Fruit fly (Drosophila melanogaster) whole organism, prepupa: ENCODE results near the gene Prp39.

ENCODE experiments used
- Blimp-1 ChIP-seq: fragments of 200-800 bp; sonication (Bioruptor generic); optimal IDR thresholded peaks from 3 replicates; lab custom pipeline; 2017; ENCODE audit warnings: missing biosample characterization, missing genetic modification characterization, mild to moderate bottlenecking, moderate library complexity, missing genetic modification reagents
- CG10631 ChIP-seq: fragments of 200-800 bp; sonication (Bioruptor generic); optimal IDR thresholded peaks from 2 replicates; lab custom pipeline; 2016; ENCODE audit warnings: missing biosample characterization, missing genetic modification characterization
- CG10669 ChIP-seq: fragments of 200-800 bp; sonication (Bioruptor generic); optimal IDR thresholded peaks from 3 replicates; lab custom pipeline; 2018; ENCODE audit warnings: missing biosample characterization, mild to moderate bottlenecking, missing genetic modification characterization, moderate library complexity
- CG11294 ChIP-seq: fragments of 200-800 bp; sonication (Bioruptor generic); IDR thresholded peaks from 2 replicates; pipeline ENCODE4 v1.3.6; 2022; ENCODE audit warnings: missing biosample characterization, missing genetic modification characterization
- CG11902 ChIP-seq: fragments of 200-800 bp; sonication (Bioruptor generic); optimal IDR thresholded peaks from 3 replicates; lab custom pipeline; 2016; ENCODE audit warnings: missing biosample characterization, missing genetic modification characterization
- CG15336 ChIP-seq: fragments of 200-800 bp; sonication (Bioruptor generic); IDR thresholded peaks from 2 replicates; pipeline ENCODE4 v1.3.6; 2022; ENCODE audit warnings: missing biosample characterization, missing genetic modification characterization
- CG1621 ChIP-seq: fragments of 200-800 bp; sonication (Bioruptor generic); optimal IDR thresholded peaks from 3 replicates; lab custom pipeline; 2018; ENCODE audit warnings: missing biosample characterization, mild to moderate bottlenecking, missing genetic modification characterization
- CG16779 ChIP-seq: fragments of 200-800 bp; sonication (Bioruptor generic); optimal IDR thresholded peaks from 3 replicates; lab custom pipeline; 2017; ENCODE audit warnings: missing biosample characterization, mild to moderate bottlenecking, missing genetic modification characterization
- CG32006 ChIP-seq: fragments of 200-800 bp; sonication (Bioruptor generic); optimal IDR thresholded peaks from 3 replicates; lab custom pipeline; 2017; ENCODE audit warnings: missing biosample characterization, mild to moderate bottlenecking, missing genetic modification characterization
- CG34406 ChIP-seq: fragments of 200-800 bp; sonication (Bioruptor generic); optimal IDR thresholded peaks from 3 replicates; lab custom pipeline; 2016; ENCODE audit warnings: missing biosample characterization, missing genetic modification characterization
- CG3919 ChIP-seq: fragments of 200-800 bp; sonication (Bioruptor generic); optimal IDR thresholded peaks from 3 replicates; lab custom pipeline; 2016; ENCODE audit warnings: missing biosample characterization, missing genetic modification characterization
- CG6163 ChIP-seq: fragments of 200-800 bp; sonication (Bioruptor generic); IDR thresholded peaks from 3 replicates; pipeline ENCODE4 v1.3.6; 2022; ENCODE audit warnings: missing biosample characterization, missing genetic modification characterization
- CG6792 ChIP-seq: fragments of 200-800 bp; sonication (Bioruptor generic); optimal IDR thresholded peaks from 3 replicates; lab custom pipeline; 2016; ENCODE audit warnings: missing biosample characterization, missing genetic modification characterization
- CG6808 ChIP-seq: fragments of 200-800 bp; sonication (Bioruptor generic); optimal IDR thresholded peaks from 3 replicates; lab custom pipeline; 2017; ENCODE audit warnings: missing biosample characterization, missing genetic modification characterization, mild to moderate bottlenecking, moderate library complexity, missing genetic modification reagents
- CG6854 ChIP-seq: fragments of 200-800 bp; sonication (Bioruptor generic); optimal IDR thresholded peaks from 2 replicates; lab custom pipeline; 2017; ENCODE audit warnings: missing biosample characterization, mild to moderate bottlenecking, missing genetic modification characterization
- CG7368 ChIP-seq: fragments of 200-800 bp; sonication (Bioruptor generic); optimal IDR thresholded peaks from 3 replicates; lab custom pipeline; 2016; ENCODE audit warnings: missing biosample characterization, missing genetic modification characterization
- CG8119 ChIP-seq: fragments of 200-800 bp; sonication (Bioruptor generic); IDR thresholded peaks from 3 replicates; pipeline ENCODE4 v1.3.6; 2022; ENCODE audit warnings: missing biosample characterization, missing genetic modification characterization
- CG8319 ChIP-seq: fragments of 200-800 bp; sonication (Bioruptor generic); optimal IDR thresholded peaks from 3 replicates; lab custom pipeline; 2016; ENCODE audit warnings: missing biosample characterization, missing genetic modification characterization
- CG9139 ChIP-seq: fragments of 200-800 bp; sonication (Bioruptor generic); optimal IDR thresholded peaks from 3 replicates; lab custom pipeline; 2017; ENCODE audit warnings: missing biosample characterization, mild to moderate bottlenecking, missing genetic modification characterization
- Eip78C ChIP-seq: fragments of 200-800 bp; sonication (Bioruptor generic); peaks from one replicate; lab custom pipeline; 2016; ENCODE audit warnings: missing biosample characterization, missing genetic modification characterization
- Eip93F ChIP-seq: fragments of 200-800 bp; sonication (Bioruptor generic); optimal IDR thresholded peaks from 2 replicates; lab custom pipeline; 2016; ENCODE audit warnings: missing biosample characterization, mild to moderate bottlenecking, missing genetic modification characterization
- Ets21C ChIP-seq: fragments of 200-800 bp; sonication (Bioruptor generic); optimal IDR thresholded peaks from 3 replicates; lab custom pipeline; 2016; ENCODE audit warnings: missing biosample characterization, missing genetic modification characterization
- Ets96B ChIP-seq: fragments of 200-800 bp; optimal IDR thresholded peaks from 2 replicates; lab custom pipeline; 2019; ENCODE audit warnings: missing biosample characterization, mild to moderate bottlenecking, missing genetic modification characterization, moderate library complexity
- Gug ChIP-seq: fragments of 200-800 bp; sonication (Bioruptor generic); IDR thresholded peaks from 2 replicates; pipeline ENCODE4 v1.3.6; 2022; ENCODE audit warnings: missing biosample characterization, missing genetic modification characterization
- Hr38 ChIP-seq: sonication (Bioruptor generic); optimal IDR thresholded peaks from 2 replicates; lab custom pipeline; 2016; ENCODE audit warnings: missing biosample characterization, missing genetic modification characterization
- Hr39 ChIP-seq: fragments of 200-800 bp; sonication (Bioruptor generic); optimal IDR thresholded peaks from 2 replicates; lab custom pipeline; 2016; ENCODE audit warnings: missing biosample characterization, missing genetic modification characterization
- Hr4 ChIP-seq: fragments of 200-800 bp; sonication (Bioruptor generic); optimal IDR thresholded peaks from 3 replicates; lab custom pipeline; 2016; ENCODE audit warnings: missing biosample characterization, missing genetic modification characterization
- Lpt ChIP-seq: fragments of 200-800 bp; sonication (Bioruptor generic); optimal IDR thresholded peaks from 3 replicates; lab custom pipeline; 2016; ENCODE audit warnings: missing biosample characterization, missing genetic modification characterization
- Met ChIP-seq: fragments of 200-800 bp; sonication (Bioruptor generic); optimal IDR thresholded peaks from 3 replicates; lab custom pipeline; 2016; ENCODE audit warnings: missing biosample characterization, missing genetic modification characterization
- OdsH ChIP-seq: fragments of 200-800 bp; sonication (Bioruptor generic); optimal IDR thresholded peaks from 3 replicates; lab custom pipeline; 2016; ENCODE audit warnings: missing biosample characterization, missing genetic modification characterization
- Smox ChIP-seq: fragments of 200-800 bp; sonication (Bioruptor generic); optimal IDR thresholded peaks from 3 replicates; lab custom pipeline; 2016; ENCODE audit warnings: missing biosample characterization, missing genetic modification characterization
- Sox102F ChIP-seq: fragments of 200-800 bp; sonication (Bioruptor generic); optimal IDR thresholded peaks from 2 replicates; lab custom pipeline; 2016; ENCODE audit warnings: missing biosample characterization, mild to moderate bottlenecking, missing genetic modification characterization
- Sox14 ChIP-seq: fragments of 200-800 bp; sonication (Bioruptor generic); optimal IDR thresholded peaks from 3 replicates; lab custom pipeline; 2016; ENCODE audit warnings: missing biosample characterization, missing genetic modification characterization
- achi ChIP-seq: fragments of 200-800 bp; sonication (Bioruptor generic); optimal IDR thresholded peaks from 3 replicates; lab custom pipeline; 2016; ENCODE audit warnings: missing biosample characterization, missing genetic modification characterization
- acj6 ChIP-seq: fragments of 200-800 bp; sonication (Bioruptor generic); optimal IDR thresholded peaks from 3 replicates; lab custom pipeline; 2016; ENCODE audit warnings: missing biosample characterization, missing genetic modification characterization
- cyc ChIP-seq: fragments of 200-800 bp; sonication (Bioruptor generic); optimal IDR thresholded peaks from 3 replicates; lab custom pipeline; 2016; ENCODE audit warnings: missing biosample characterization, missing genetic modification characterization
- dsx ChIP-seq: fragments of 200-800 bp; optimal IDR thresholded peaks from 3 replicates; lab custom pipeline; 2019; ENCODE audit warnings: missing biosample characterization, mild to moderate bottlenecking, missing genetic modification characterization, moderate library complexity; ENCODE audit not compliant: poor library complexity, severe bottlenecking
- eg ChIP-seq: fragments of 200-800 bp; sonication (Bioruptor generic); IDR thresholded peaks from 3 replicates; pipeline ENCODE4 v1.3.6; 2022; ENCODE audit warnings: missing biosample characterization, missing genetic modification characterization
- esn ChIP-seq: fragments of 200-800 bp; sonication (Bioruptor generic); optimal IDR thresholded peaks from 2 replicates; lab custom pipeline; 2016; ENCODE audit warnings: missing biosample characterization, mild to moderate bottlenecking, missing genetic modification characterization, moderate library complexity
- fd59A ChIP-seq: fragments of 200-800 bp; sonication (Bioruptor generic); optimal IDR thresholded peaks from 2 replicates; lab custom pipeline; 2017; ENCODE audit warnings: missing biosample characterization, mild to moderate bottlenecking, missing genetic modification characterization, missing genetic modification reagents
- fd85E ChIP-seq: fragments of 200-800 bp; sonication (Bioruptor generic); optimal IDR thresholded peaks from 3 replicates; lab custom pipeline; 2016; ENCODE audit warnings: missing biosample characterization, missing genetic modification characterization
- fkh ChIP-seq: fragments of 200-800 bp; sonication (Bioruptor generic); optimal IDR thresholded peaks from 3 replicates; lab custom pipeline; 2017; ENCODE audit warnings: missing biosample characterization, mild to moderate bottlenecking, missing genetic modification characterization, moderate library complexity
- net ChIP-seq: fragments of 200-800 bp; sonication (Bioruptor generic); optimal IDR thresholded peaks from 3 replicates; lab custom pipeline; 2016; ENCODE audit warnings: missing biosample characterization, missing genetic modification characterization
- salr ChIP-seq, 2 experiments: fragments of 200-800 bp; sonication (Bioruptor generic); optimal IDR thresholded peaks; 3 replicates each; lab custom pipeline; 2016 to 2018; ENCODE audit warnings: missing biosample characterization in 2 of 2, missing genetic modification characterization in 2 of 2, mild to moderate bottlenecking in 1 of 2
- ss ChIP-seq, 2 experiments: fragments of 200-800 bp; sonication (Bioruptor generic); optimal IDR thresholded peaks; 2 replicates in 1 of 2; 3 replicates in 1 of 2; lab custom pipeline; 2017 to 2018; ENCODE audit warnings: mild to moderate bottlenecking in 2 of 2, missing biosample characterization in 2 of 2, missing genetic modification characterization in 2 of 2, moderate library complexity in 1 of 2
- svp ChIP-seq: fragments of 200-800 bp; sonication (Bioruptor generic); peaks from one replicate; lab custom pipeline; 2016; ENCODE audit warnings: missing biosample characterization, missing genetic modification characterization
- vri ChIP-seq: fragments of 200-800 bp; sonication (Bioruptor generic); optimal IDR thresholded peaks from 3 replicates; lab custom pipeline; 2016; ENCODE audit warnings: missing biosample characterization, mild to moderate bottlenecking, missing genetic modification characterization

Gene Prp39

dm6 chr3R:28860582-28860981 is 48.7 kb downstream of the Prp39 start:
- TF ChIP-seq Smox (GFP tag; lab: Kevin White, UChicago) (no peak), fkh (GFP tag; lab: Kevin White, UChicago) (peak; percentile 46), CG11294 (GFP tag; lab: Robert Waterston, UW) (no peak), CG7368 (GFP tag; lab: Kevin White, UChicago) (no peak), dsx (GFP tag; lab: Kevin White, UChicago) (peak; percentile 12)
- TF ChIP-seq, all 60 proteins: peak for 2

- TF ChIP-seq achi (GFP tag; lab: Kevin White, UChicago) (no peak), CG11902 (GFP tag; lab: Kevin White, UChicago) (no peak), OdsH (GFP tag; lab: Kevin White, UChicago) (no peak), CG10669 (GFP tag; lab: Kevin White, UChicago) (no peak), CG3919 (GFP tag; lab: Kevin White, UChicago) (peak; percentile 14), Ets96B (no peak), CG8319 (GFP tag; lab: Kevin White, UChicago) (no peak), CG9139 (GFP tag; lab: Kevin White, UChicago) (peak; percentile 41), CG1621 (tag; lab: Kevin White, UChicago) (peak; percentile 82), cyc (no peak), Ets21C (no peak), Hr39 (GFP tag; lab: Kevin White, UChicago) (no peak), dsx (GFP tag; lab: Kevin White, UChicago) (peak; percentile 26), CG7368 (GFP tag; lab: Kevin White, UChicago) (no peak), svp (GFP tag; lab: Kevin White, UChicago) (peak; percentile 20), Eip78C (GFP tag; lab: Kevin White, UChicago) (peak; percentile 59), CG6808 (no peak), Blimp-1 (GFP tag; lab: Kevin White, UChicago) (no peak), Gug (no peak), fkh (GFP tag; lab: Kevin White, UChicago) (no peak), Hr38 (GFP tag; lab: Kevin White, UChicago) (no peak), acj6 (GFP tag; lab: Kevin White, UChicago) (no peak), CG11294 (GFP tag; lab: Robert Waterston, UW) (no peak), salr (GFP tag; optimal IDR thresholded peaks at IDR 0.05; lab: Kevin White, UChicago) (no peak), Sox14 (no peak), fd59A (GFP tag; lab: Kevin White, UChicago) (no peak), CG6163 (GFP tag; lab: Robert Waterston, UW) (0 out of 3 replicates have a peak, but pooled peaks have one; percentile 14), eg (GFP tag; lab: Robert Waterston, UW) (no peak; the same call in 2 of the 3 replicates), CG10631 (GFP tag; lab: Kevin White, UChicago) (no peak), vri (GFP tag; lab: Kevin White, UChicago) (no peak), Lpt (GFP tag; lab: Kevin White, UChicago) (peak; percentile 30), Hr4 (GFP tag; lab: Kevin White, UChicago) (no peak), Met (no peak), fd85E (GFP tag; lab: Kevin White, UChicago) (peak; percentile 51), esn (GFP tag; lab: Kevin White, UChicago) (no peak), CG8119 (GFP tag; lab: Robert Waterston, UW) (no peak), CG34406 (GFP tag; lab: Kevin White, UChicago) (no peak), Sox102F (GFP tag; lab: Kevin White, UChicago) (peak; percentile 2), CG32006 (GFP tag; lab: Kevin White, UChicago) (no peak), ss (GFP tag; optimal IDR thresholded peaks at IDR 0.05; lab: Kevin White, UChicago) (peak in 1 of 2 experiments; percentile 16), CG16779 (tag; lab: Kevin White, UChicago) (peak; percentile 38), CG6792 (GFP tag; lab: Kevin White, UChicago) (no peak), Eip93F (GFP tag; lab: Kevin White, UChicago) (no peak), net (GFP tag; lab: Kevin White, UChicago) (no peak), CG6854 (GFP tag; lab: Kevin White, UChicago) (no peak), CG15336 (GFP tag; lab: Robert Waterston, UW) (peak; percentile 44; the same call in 1 of the 2 replicates)
These were observed 49.6 kb downstream of the Prp39 start for dm6 chr3R:28861309-28862157.
